Fruit fly (Drosophila melanogaster) whole organism, embryonic: ENCODE measurements around the gene CG9316.

ENCODE experiments used
- Aef1 ChIP-seq: fragments of 200-800 bp; sonication (Bioruptor generic); IDR thresholded peaks from 3 replicates; pipeline ENCODE4 v1.3.6; 2022; ENCODE audit warnings: missing biosample characterization, missing genetic modification characterization
- BtbVII ChIP-seq: fragments of 200-800 bp; sonication (Bioruptor generic); optimal IDR thresholded peaks from 3 replicates; lab custom pipeline; 2017; ENCODE audit warnings: missing biosample characterization, mild to moderate bottlenecking, missing genetic modification characterization
- Bteb2 ChIP-seq: fragments of 200-800 bp; sonication (Bioruptor generic); optimal IDR thresholded peaks from 2 replicates; lab custom pipeline; 2016; ENCODE audit warnings: missing biosample characterization, missing genetic modification characterization
- CG11456 ChIP-seq: fragments of 200-800 bp; sonication (Bioruptor generic); IDR thresholded peaks from 3 replicates; pipeline ENCODE4 v1.3.6; 2022; ENCODE audit warnings: missing biosample characterization, missing genetic modification characterization
- CG11504 ChIP-seq: fragments of 200-800 bp; sonication (Bioruptor generic); optimal IDR thresholded peaks from 3 replicates; lab custom pipeline; 2019; ENCODE audit warnings: missing biosample characterization, mild to moderate bottlenecking, missing genetic modification characterization, moderate library complexity
- CG11696 ChIP-seq: fragments of 200-800 bp; sonication (Bioruptor generic); IDR thresholded peaks from 2 replicates; pipeline ENCODE4 v1.3.6; 2022; ENCODE audit warnings: missing biosample characterization, missing genetic modification characterization
- CG12299 ChIP-seq: fragments of 200-800 bp; sonication (Bioruptor generic); optimal IDR thresholded peaks from 2 replicates; lab custom pipeline; 2018; ENCODE audit warnings: missing biosample characterization, mild to moderate bottlenecking, missing genetic modification characterization
- CG12659 ChIP-seq: fragments of 200-800 bp; sonication (Bioruptor generic); optimal IDR thresholded peaks from 3 replicates; lab custom pipeline; 2017; ENCODE audit warnings: mild to moderate bottlenecking, missing biosample characterization, missing genetic modification reagents, missing genetic modification characterization
- CG14860 ChIP-seq: fragments of 200-800 bp; sonication (Bioruptor generic); IDR thresholded peaks from 3 replicates; pipeline ENCODE4 v1.3.6; 2022; ENCODE audit warnings: missing biosample characterization, missing genetic modification characterization; ENCODE audit not compliant: partially characterized antibody
- CG16779 ChIP-seq: fragments of 200-800 bp; sonication (Bioruptor generic); IDR thresholded peaks from 2 replicates; pipeline ENCODE4 v1.3.6; 2022; ENCODE audit warnings: missing biosample characterization, missing genetic modification characterization
- CG17186 ChIP-seq: fragments of 200-800 bp; sonication (Bioruptor generic); optimal IDR thresholded peaks from 3 replicates; lab custom pipeline; 2017; ENCODE audit warnings: missing biosample characterization, missing genetic modification reagents, missing genetic modification characterization
- CG17328 ChIP-seq: fragments of 200-800 bp; sonication (Bioruptor generic); IDR thresholded peaks from 2 replicates; pipeline ENCODE4 v1.3.6; 2022; ENCODE audit warnings: missing biosample characterization, missing genetic modification characterization
- CG17361 ChIP-seq: fragments of 200-800 bp; sonication (Bioruptor generic); IDR thresholded peaks from 3 replicates; pipeline ENCODE4 v1.3.6; 2022; ENCODE audit warnings: missing biosample characterization, missing genetic modification characterization
- CG2875 ChIP-seq: fragments of 200-800 bp; sonication (Bioruptor generic); optimal IDR thresholded peaks from 2 replicates; lab custom pipeline; 2017; ENCODE audit warnings: missing biosample characterization, mild to moderate bottlenecking, missing genetic modification characterization, missing genetic modification reagents
- CG3726 ChIP-seq: fragments of 200-800 bp; sonication (Bioruptor generic); IDR thresholded peaks from 3 replicates; pipeline ENCODE4, ENCODE4 v1.3.6; 2022; ENCODE audit warnings: missing biosample characterization, missing genetic modification characterization
- CG3847 ChIP-seq: fragments of 200-800 bp; sonication (Bioruptor generic); IDR thresholded peaks from 2 replicates; pipeline ENCODE4 v1.3.6; 2022; ENCODE audit warnings: missing biosample characterization, missing genetic modification characterization
- CG42726 ChIP-seq: fragments of 200-800 bp; sonication (Bioruptor generic); IDR thresholded peaks from 2 replicates; pipeline ENCODE4 v1.3.6; 2022; ENCODE audit warnings: missing biosample characterization, missing genetic modification characterization; ENCODE audit not compliant: partially characterized antibody
- CG5245 ChIP-seq: fragments of 200-800 bp; sonication (Bioruptor generic); optimal IDR thresholded peaks from 3 replicates; lab custom pipeline; 2016; ENCODE audit warnings: missing biosample characterization, missing genetic modification characterization
- CG6791 ChIP-seq: fragments of 200-800 bp; sonication (Bioruptor generic); IDR thresholded peaks from 3 replicates; pipeline ENCODE4 v1.3.6; 2022; ENCODE audit warnings: missing biosample characterization, missing genetic modification characterization; ENCODE audit not compliant: partially characterized antibody
- CG7357 ChIP-seq: fragments of 200-800 bp; sonication (Bioruptor generic); IDR thresholded peaks from 3 replicates; pipeline ENCODE4 v1.3.6; 2022; ENCODE audit warnings: missing biosample characterization, missing genetic modification characterization
- CG7745 ChIP-seq: fragments of 200-800 bp; sonication (Bioruptor generic); optimal IDR thresholded peaks from 2 replicates; lab custom pipeline; 2018; ENCODE audit warnings: missing biosample characterization, mild to moderate bottlenecking, missing genetic modification characterization, moderate library complexity
- CrebB ChIP-seq: fragments of 200-800 bp; sonication (Bioruptor generic); optimal IDR thresholded peaks from 3 replicates; lab custom pipeline; 2018; ENCODE audit warnings: missing biosample characterization, mild to moderate bottlenecking, missing genetic modification characterization
- D19A ChIP-seq: fragments of 200-800 bp; optimal IDR thresholded peaks from 3 replicates; lab custom pipeline; 2019; ENCODE audit warnings: missing biosample characterization, mild to moderate bottlenecking, missing genetic modification characterization, moderate library complexity
- Fer1 ChIP-seq: fragments of 200-800 bp; sonication (Bioruptor generic); optimal IDR thresholded peaks from 2 replicates; lab custom pipeline; 2017; ENCODE audit warnings: missing biosample characterization, mild to moderate bottlenecking, missing genetic modification characterization
- Fer2 ChIP-seq: fragments of 200-800 bp; sonication (Bioruptor generic); optimal IDR thresholded peaks from 2 replicates; lab custom pipeline; 2018; ENCODE audit warnings: missing biosample characterization, mild to moderate bottlenecking, missing genetic modification characterization, moderate library complexity
- H15 ChIP-seq: fragments of 200-800 bp; sonication (Bioruptor generic); IDR thresholded peaks from 3 replicates; pipeline ENCODE4 v1.3.6; 2022; ENCODE audit warnings: missing biosample characterization, missing genetic modification characterization
- HLH54F ChIP-seq: fragments of 200-800 bp; sonication (Bioruptor generic); optimal IDR thresholded peaks from 3 replicates; lab custom pipeline; 2016; ENCODE audit warnings: missing biosample characterization, missing genetic modification characterization
- Meics ChIP-seq: fragments of 200-800 bp; sonication (Bioruptor generic); optimal IDR thresholded peaks from 2 replicates; lab custom pipeline; 2017; ENCODE audit warnings: missing biosample characterization, mild to moderate bottlenecking, missing genetic modification characterization
- Myb ChIP-seq: fragments of 200-800 bp; sonication (Bioruptor generic); optimal IDR thresholded peaks from 2 replicates; lab custom pipeline; 2016; ENCODE audit warnings: missing biosample characterization, missing genetic modification characterization
- YL-1 ChIP-seq: fragments of 200-800 bp; sonication (Bioruptor generic); optimal IDR thresholded peaks from 3 replicates; lab custom pipeline; 2017; ENCODE audit warnings: missing biosample characterization, mild to moderate bottlenecking, missing genetic modification characterization
- al ChIP-seq: fragments of 200-800 bp; sonication (Bioruptor generic); IDR thresholded peaks from 2 replicates; pipeline ENCODE4 v1.3.6; 2022; ENCODE audit warnings: missing biosample characterization, missing genetic modification characterization
- bab2 ChIP-seq: fragments of 200-800 bp; sonication (Bioruptor generic); optimal IDR thresholded peaks from 2 replicates; lab custom pipeline; 2016; ENCODE audit warnings: missing biosample characterization, missing genetic modification characterization
- bcd ChIP-seq: fragments of 200-800 bp; sonication (Bioruptor generic); optimal IDR thresholded peaks from 2 replicates; lab custom pipeline; 2017; ENCODE audit warnings: missing biosample characterization, mild to moderate bottlenecking, missing genetic modification characterization
- cg ChIP-seq: fragments of 200-800 bp; sonication (Bioruptor generic); optimal IDR thresholded peaks from 3 replicates; lab custom pipeline; 2019; ENCODE audit warnings: missing biosample characterization, mild to moderate bottlenecking, missing genetic modification characterization, moderate library complexity
- dati ChIP-seq: fragments of 200-800 bp; sonication (Bioruptor generic); IDR thresholded peaks from 2 replicates; pipeline ENCODE4 v1.3.6; 2022; ENCODE audit warnings: missing biosample characterization, missing genetic modification characterization
- lmd ChIP-seq: fragments of 200-800 bp; sonication (Bioruptor generic); IDR thresholded peaks from 2 replicates; pipeline ENCODE4 v1.3.6; 2022; ENCODE audit warnings: missing biosample characterization, missing genetic modification characterization
- nau ChIP-seq: fragments of 200-800 bp; sonication (Bioruptor generic); optimal IDR thresholded peaks from 3 replicates; lab custom pipeline; 2017; ENCODE audit warnings: missing biosample characterization, mild to moderate bottlenecking, missing genetic modification characterization, missing genetic modification reagents
- peb ChIP-seq: fragments of 200-800 bp; sonication (Bioruptor generic); IDR thresholded peaks from 2 replicates; pipeline ENCODE4 v1.3.6; 2022; ENCODE audit warnings: missing biosample characterization, missing genetic modification characterization
- prd ChIP-seq, 3 experiments: fragments of >200 bp in 2 of 3; fragments of 200-800 bp in 1 of 3; sonication (Bioruptor generic) in 1 of 3; optimal IDR thresholded peaks in 2 of 3; IDR thresholded peaks in 1 of 3; 2 replicates in 2 of 3; 3 replicates in 1 of 3; pipeline versions ENCODE4 v1.3.6 to Lab custom; 2017 to 2022; ENCODE audit warnings: missing biosample characterization in 1 of 3, missing genetic modification characterization in 1 of 3
- pum ChIP-seq: fragments of 200-800 bp; sonication (Bioruptor generic); optimal IDR thresholded peaks from 2 replicates; lab custom pipeline; 2016; ENCODE audit warnings: missing biosample characterization, missing genetic modification characterization
- seq ChIP-seq: fragments of 200-800 bp; sonication (Bioruptor generic); IDR thresholded peaks from 2 replicates; pipeline ENCODE4 v1.3.6; 2022; ENCODE audit warnings: missing biosample characterization, missing genetic modification characterization
- slou ChIP-seq: fragments of 200-800 bp; sonication (Bioruptor generic); optimal IDR thresholded peaks from 3 replicates; lab custom pipeline; 2016; ENCODE audit warnings: missing biosample characterization, missing genetic modification characterization
- tio ChIP-seq: fragments of 200-800 bp; sonication (Bioruptor generic); optimal IDR thresholded peaks from 2 replicates; lab custom pipeline; 2017; ENCODE audit warnings: missing biosample characterization, missing genetic modification characterization, inconsistent platforms
- tll ChIP-seq, 2 experiments: fragments of 200-800 bp in 1 of 2; fragments of >200 bp in 1 of 2; sonication (Bioruptor generic) in 1 of 2; optimal IDR thresholded peaks; 2 replicates each; lab custom pipeline; 2017 to 2019; ENCODE audit warnings: missing biosample characterization in 2 of 2, missing genetic modification characterization in 2 of 2, mild to moderate bottlenecking in 1 of 2, moderate library complexity in 1 of 2
- ttk ChIP-seq: fragments of 200-800 bp; sonication (Bioruptor generic); IDR thresholded peaks from 2 replicates; pipeline ENCODE4 v2.1.2; 2022; ENCODE audit warnings: missing biosample characterization, missing genetic modification characterization
- tx ChIP-seq: fragments of 200-800 bp; sonication (Bioruptor generic); optimal IDR thresholded peaks from 2 replicates; lab custom pipeline; 2016; ENCODE audit warnings: missing biosample characterization, missing genetic modification characterization
- vfl ChIP-seq: fragments of 200-800 bp; sonication (Bioruptor generic); optimal IDR thresholded peaks from 2 replicates; lab custom pipeline; 2016; ENCODE audit warnings: missing biosample characterization, missing genetic modification characterization
- zf30C ChIP-seq: fragments of 200-800 bp; sonication (Bioruptor generic); optimal IDR thresholded peaks from 3 replicates; lab custom pipeline; 2018; ENCODE audit warnings: missing biosample characterization, mild to moderate bottlenecking, missing genetic modification characterization
- zfh1 ChIP-seq: fragments of 200-800 bp; sonication (Bioruptor generic); IDR thresholded peaks from 3 replicates; pipeline ENCODE4 v1.3.6; 2022; ENCODE audit warnings: missing biosample characterization, missing genetic modification characterization

CG9316 gene

dm6 chr2L:20716077-20716476 is 10.3 kb downstream of the CG9316 start (continued):
- TF ChIP-seq CG3726 (GFP tag; lab: Robert Waterston, UW) (no peak), CG5245 (GFP tag; lab: Kevin White, UChicago) (no peak), CG7357 (GFP tag; lab: Robert Waterston, UW) (no peak), H15 (GFP tag; lab: Robert Waterston, UW) (no peak), HLH54F (GFP tag; lab: Kevin White, UChicago) (no peak), CG11696 (GFP tag; lab: Robert Waterston, UW) (no peak), YL-1 (GFP tag; lab: Kevin White, UChicago) (no peak), D19A (tag; lab: Kevin White, UChicago) (no peak), cg (GFP tag; lab: Kevin White, UChicago) (no peak), tx (GFP tag; lab: Kevin White, UChicago) (no peak), vfl (GFP tag; lab: Kevin White, UChicago) (no peak), tio (GFP tag; lab: Kevin White, UChicago) (no peak), CG11504 (tag; lab: Kevin White, UChicago) (peak; percentile 4), CG11456 (GFP tag; lab: Robert Waterston, UW) (no peak), CG17186 (GFP tag; lab: Kevin White, UChicago) (no peak), CG2875 (GFP tag; lab: Kevin White, UChicago) (peak; percentile 20), CG16779 (GFP tag; lab: Robert Waterston, UW) (no peak), bcd (GFP tag; lab: Kevin White, UChicago) (no peak), Meics (GFP tag; lab: Kevin White, UChicago) (no peak), prd (optimal IDR thresholded peaks at IDR 0.05; lab: Kevin White, UChicago) (no peak), prd (GFP tag; IDR thresholded peaks at IDR 0.05; lab: Robert Waterston, UW) (no peak), CG14860 (no peak), peb (GFP tag; lab: Robert Waterston, UW) (no peak), al (GFP tag; lab: Robert Waterston, UW) (no peak), CG6791 (no peak), CG17361 (GFP tag; lab: Robert Waterston, UW) (peak; percentile 16; the same call in 1 of the 3 replicates), CrebB (tag; lab: Kevin White, UChicago) (no peak), bab2 (no peak), Bteb2 (GFP tag; lab: Kevin White, UChicago) (no peak), nau (GFP tag; lab: Kevin White, UChicago) (no peak), ttk (GFP tag; lab: Robert Waterston, UW) (no peak), zfh1 (no peak), lmd (no peak)
- TF ChIP-seq, all 482 proteins: peak for 62

DNA sequence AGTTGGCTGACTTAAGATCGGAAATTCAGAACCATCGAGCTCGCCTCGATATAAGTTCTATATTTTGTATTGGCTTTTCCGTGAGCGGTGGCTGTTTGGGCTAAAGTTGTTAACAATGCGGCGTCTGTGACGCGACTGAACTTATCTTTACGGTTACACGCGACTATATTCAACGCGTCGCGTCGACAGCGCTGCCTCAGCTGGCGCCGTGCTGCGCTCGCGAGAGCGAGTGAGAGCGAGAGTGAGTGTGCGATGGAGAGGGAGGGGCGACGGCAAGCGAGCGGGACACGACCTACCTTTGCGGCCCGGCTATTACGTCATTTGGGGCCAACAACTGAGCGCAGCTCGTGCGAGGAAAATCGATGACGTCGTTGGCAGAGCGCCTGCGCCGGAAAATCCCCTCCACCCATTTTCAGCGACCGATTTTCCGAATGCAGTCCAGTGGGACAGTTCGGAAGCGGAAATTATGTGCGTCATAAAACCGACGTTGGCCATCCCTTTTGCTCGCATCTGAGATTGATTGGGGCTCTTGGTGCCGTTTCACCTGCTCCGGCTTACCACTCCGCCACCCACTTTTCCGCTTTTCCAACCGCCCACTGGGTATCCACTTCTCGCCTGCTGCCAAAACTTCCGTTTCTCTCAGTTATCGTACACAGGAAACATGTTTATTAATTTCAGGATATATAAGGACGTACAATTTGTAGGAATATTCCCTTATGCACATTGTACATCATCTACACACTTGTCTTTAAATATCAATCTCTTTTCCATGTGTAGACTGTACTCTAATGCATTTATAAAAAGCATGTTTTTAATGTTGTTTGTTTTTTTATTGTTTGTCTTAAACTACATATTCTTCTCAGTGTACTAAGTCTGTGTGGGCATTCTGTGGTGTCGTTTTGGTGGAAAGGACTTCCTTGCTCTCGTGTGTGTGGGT is 11.6 kb downstream of the CG9316 start, which contains the start of gene Hr38:
Hr38 (minus strand) TSS at position 121 of the 937 bp plus-strand sequence.
- TF ChIP-seq CG12299 (tag; lab: Kevin White, UChicago) (no peak), D19A (tag; lab: Kevin White, UChicago) (peak; percentile 13), zf30C (GFP tag; lab: Kevin White, UChicago) (peak; percentile 42), Aef1 (0 out of 3 replicates have a peak, but pooled peaks have one; percentile 31), CG17328 (GFP tag; lab: Robert Waterston, UW) (no peak), seq (no peak), CG12659 (GFP tag; lab: Kevin White, UChicago) (peak; percentile 34), dati (GFP tag; lab: Robert Waterston, UW) (no peak), tll (GFP tag; optimal IDR thresholded peaks at IDR 0.05; lab: Kevin White, UChicago) (no peak), CG42726 (GFP tag; lab: Robert Waterston, UW) (0 out of 2 replicates have a peak, but pooled peaks have one; percentile 25), CG7745 (tag; lab: Kevin White, UChicago) (no peak), pum (no peak), slou (no peak), BtbVII (GFP tag; lab: Kevin White, UChicago) (peak; percentile 88), Fer2 (tag; lab: Kevin White, UChicago) (peak; percentile 26), Fer1 (peak; percentile 84), CG3847 (GFP tag; lab: Robert Waterston, UW) (no peak), Myb (peak; percentile 37)
